Fruit fly (Drosophila melanogaster) Kc167 (cell line): ENCODE measurements around the gene bgm.

Source experiments
- Myc ChIP-seq: fragments of >200 bp; optimal IDR thresholded peaks from 2 replicates; lab custom pipeline; 2017; ENCODE audit warnings: missing external identifiers
- psq ChIP-seq: fragments of >200 bp; optimal IDR thresholded peaks from 2 replicates; lab custom pipeline; 2017; ENCODE audit warnings: missing external identifiers

dm6 chr2L:14029235-14029634 lies 16.4 kb downstream of the bgm start:
- TF ChIP-seq psq (lab: Kevin White, UChicago), result no peak
- no peak for TF ChIP-seq Myc (lab: Kevin White, UChicago)
